Fruit fly (Drosophila melanogaster): ENCODE results near the gene CG9997.

DNA sequence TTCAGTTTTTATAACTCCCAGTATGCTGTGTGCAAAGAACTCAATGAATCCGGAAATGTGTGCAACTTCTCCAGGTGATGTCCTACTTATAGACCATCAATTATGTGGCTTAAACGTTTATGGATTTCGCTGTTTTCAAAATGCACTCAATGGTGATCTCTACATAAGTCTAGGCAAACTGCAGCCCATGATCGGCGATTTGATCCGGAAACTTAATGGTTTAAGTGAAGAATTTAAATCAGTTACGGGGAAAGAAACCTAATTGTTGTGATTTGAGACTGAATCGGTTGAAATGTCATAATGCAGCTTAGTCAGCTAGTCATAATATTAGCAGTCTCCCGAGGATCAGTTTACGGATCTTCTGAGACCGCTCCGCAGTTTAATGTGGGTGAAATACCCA, 33.4 kb upstream of the CG9997 start, which contains the start of gene intr:
- no peak for TF ChIP-seq psq (optimal IDR thresholded peaks at IDR 0.05)
- no peak for TF ChIP-seq EcR (GFP tag; optimal IDR thresholded peaks at IDR 0.05)
- TF ChIP-seq Dll (optimal IDR thresholded peaks at IDR 0.05): no peak

Data from whole organism.